Worm (Caenorhabditis elegans): ENCODE data around the gene C17H12.2.

DNA sequence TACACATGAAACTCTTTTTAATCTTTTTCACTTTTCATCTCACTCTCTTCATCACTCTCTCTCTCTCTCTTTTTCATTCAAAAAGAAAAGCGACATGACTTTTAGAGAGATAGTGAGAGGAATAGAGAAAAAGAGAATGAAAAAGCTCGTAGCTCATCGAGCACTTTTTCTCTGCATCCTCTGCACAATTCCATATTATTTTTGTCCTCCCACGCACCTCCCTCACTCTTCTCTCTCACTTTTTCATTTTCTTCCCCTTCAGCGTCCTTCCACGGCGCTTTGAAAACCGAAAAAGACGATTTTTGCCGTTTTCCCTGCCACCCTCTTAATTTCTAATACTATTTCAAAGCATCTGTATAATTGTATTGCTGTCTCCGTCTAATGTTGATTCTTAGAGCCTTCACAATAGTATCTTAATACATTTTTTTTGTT lies 48.8 kb upstream of the C17H12.2 start:
- TF ChIP-seq him-1 (tag; optimal IDR thresholded peaks at IDR 0.05) = peak; percentile 63
- TF ChIP-seq dao-5 (tag; optimal IDR thresholded peaks at IDR 0.05) = no peak
- peak; percentile 66 for TF ChIP-seq W03F9.2 (tag; optimal IDR thresholded peaks at IDR 0.05)
